Worm (Caenorhabditis elegans) whole organism, L2 larva: ENCODE results near the gene pmt-1.

Source experiments
- R02D3.7 ChIP-seq: fragments of 150-350 bp; optimal IDR thresholded peaks from 2 replicates; lab custom pipeline; 2014; ENCODE audit warnings: missing biosample characterization, missing genetic modification characterization
- ZK546.5 ChIP-seq: sonication (generic microtip); optimal IDR thresholded peaks from 2 replicates; lab custom pipeline; 2017; ENCODE audit warnings: missing biosample characterization, missing genetic modification characterization
- aly-2 ChIP-seq: fragments of 150-350 bp; optimal IDR thresholded peaks from 2 replicates; lab custom pipeline; 2014; ENCODE audit warnings: missing biosample characterization, missing genetic modification characterization
- ceh-82 ChIP-seq: fragments of 150-350 bp; optimal IDR thresholded peaks from 2 replicates; lab custom pipeline; 2014; ENCODE audit warnings: missing biosample characterization, missing genetic modification characterization
- elt-1 ChIP-seq: fragments of 150-350 bp; optimal IDR thresholded peaks from 2 replicates; lab custom pipeline; 2014; ENCODE audit warnings: missing biosample characterization, missing genetic modification characterization
- elt-3 ChIP-seq: sonication (generic microtip); optimal IDR thresholded peaks from 2 replicates; lab custom pipeline; 2017; ENCODE audit warnings: missing biosample characterization, missing genetic modification characterization
- zag-1 ChIP-seq: fragments of 150-350 bp; optimal IDR thresholded peaks from 2 replicates; lab custom pipeline; 2014; ENCODE audit warnings: missing biosample characterization, missing genetic modification characterization

DNA sequence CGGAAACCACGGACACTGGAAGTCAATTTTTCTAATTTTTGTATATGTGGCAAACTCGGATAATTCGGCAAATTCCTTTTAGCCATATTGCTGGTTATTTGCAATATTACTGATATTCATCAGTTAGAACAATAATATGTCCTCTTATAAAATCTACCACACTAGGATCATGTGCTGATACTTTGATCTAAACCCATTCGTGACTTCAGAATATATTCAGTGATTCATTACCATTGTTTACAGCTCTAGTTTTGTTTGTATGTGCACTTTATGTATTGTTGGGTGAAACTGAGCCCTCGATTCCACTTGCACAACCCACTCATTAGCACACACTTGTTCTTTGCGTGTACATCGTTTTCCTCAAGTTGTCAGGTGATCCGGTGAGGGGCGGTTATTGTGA, 23.9 kb upstream of the pmt-1 start:
- TF ChIP-seq ZK546.5 (no peak), zag-1 (tag; lab: Kevin White, UChicago) (no peak), elt-3 (tag; lab: Kevin White, UChicago) (no peak), ceh-82 (tag; lab: Kevin White, UChicago) (no peak), R02D3.7 (tag; lab: Kevin White, UChicago) (no peak), elt-1 (tag; lab: Kevin White, UChicago) (no peak), aly-2 (tag; lab: Kevin White, UChicago) (no peak)
